Fruit fly (Drosophila melanogaster) whole organism, embryonic: ENCODE data around the gene Agpat1.

ENCODE experiments used
- Ada2b ChIP-seq: fragments of 200-800 bp; sonication (Bioruptor generic); IDR thresholded peaks from 2 replicates; pipeline ENCODE4 v1.3.6; 2022; ENCODE audit warnings: missing biosample characterization, missing genetic modification characterization
- Antp ChIP-seq: fragments of 200-800 bp; sonication (Bioruptor generic); optimal IDR thresholded peaks from 3 replicates; lab custom pipeline; 2016; ENCODE audit warnings: missing biosample characterization, missing genetic modification characterization
- C15 ChIP-seq: fragments of 200-800 bp; sonication (Bioruptor generic); IDR thresholded peaks from 3 replicates; pipeline ENCODE4 v1.3.6; 2022; ENCODE audit warnings: missing biosample characterization, missing genetic modification characterization
- CG12299 ChIP-seq: fragments of 200-800 bp; sonication (Bioruptor generic); optimal IDR thresholded peaks from 2 replicates; lab custom pipeline; 2018; ENCODE audit warnings: missing biosample characterization, mild to moderate bottlenecking, missing genetic modification characterization
- CG13775 ChIP-seq: fragments of 200-800 bp; sonication (Bioruptor generic); optimal IDR thresholded peaks from 3 replicates; lab custom pipeline; 2017; ENCODE audit warnings: missing biosample characterization, mild to moderate bottlenecking, missing genetic modification characterization
- CG15011 ChIP-seq: fragments of 200-800 bp; sonication (Bioruptor generic); optimal IDR thresholded peaks from 3 replicates; lab custom pipeline; 2018; ENCODE audit warnings: missing biosample characterization, mild to moderate bottlenecking, missing genetic modification characterization
- CG1603 ChIP-seq: fragments of 200-800 bp; sonication (Bioruptor generic); optimal IDR thresholded peaks from 2 replicates; lab custom pipeline; 2019; ENCODE audit warnings: missing biosample characterization, mild to moderate bottlenecking, missing genetic modification characterization, moderate library complexity
- CG16813 ChIP-seq: fragments of 200-800 bp; sonication (Bioruptor generic); IDR thresholded peaks from 3 replicates; pipeline ENCODE4 v1.3.6; 2022; ENCODE audit warnings: missing biosample characterization, missing genetic modification characterization; ENCODE audit not compliant: partially characterized antibody
- CG17328 ChIP-seq: fragments of 200-800 bp; sonication (Bioruptor generic); IDR thresholded peaks from 2 replicates; pipeline ENCODE4 v1.3.6; 2022; ENCODE audit warnings: missing biosample characterization, missing genetic modification characterization
- CG17361 ChIP-seq: fragments of 200-800 bp; sonication (Bioruptor generic); IDR thresholded peaks from 3 replicates; pipeline ENCODE4 v1.3.6; 2022; ENCODE audit warnings: missing biosample characterization, missing genetic modification characterization
- CG32767 ChIP-seq: fragments of 200-800 bp; sonication (Bioruptor generic); IDR thresholded peaks from 2 replicates; pipeline ENCODE4 v1.3.6; 2022; ENCODE audit warnings: missing biosample characterization, missing genetic modification characterization
- CG3407 ChIP-seq: fragments of 200-800 bp; sonication (Bioruptor generic); optimal IDR thresholded peaks from 2 replicates; lab custom pipeline; 2018; ENCODE audit warnings: missing biosample characterization, mild to moderate bottlenecking, missing genetic modification characterization
- CG4424 ChIP-seq: fragments of 200-800 bp; sonication (Bioruptor generic); optimal IDR thresholded peaks from 3 replicates; lab custom pipeline; 2016; ENCODE audit warnings: missing biosample characterization, missing genetic modification characterization
- CG7745 ChIP-seq: fragments of 200-800 bp; sonication (Bioruptor generic); optimal IDR thresholded peaks from 2 replicates; lab custom pipeline; 2018; ENCODE audit warnings: missing biosample characterization, mild to moderate bottlenecking, missing genetic modification characterization, moderate library complexity
- CG7839 ChIP-seq: fragments of 200-800 bp; sonication (Bioruptor generic); optimal IDR thresholded peaks from 3 replicates; lab custom pipeline; 2018; ENCODE audit warnings: missing biosample characterization, mild to moderate bottlenecking, missing genetic modification characterization, moderate library complexity
- CG9215 ChIP-seq: fragments of 200-800 bp; sonication (Bioruptor generic); IDR thresholded peaks from 2 replicates; pipeline ENCODE4 v1.3.6; 2022; ENCODE audit warnings: missing biosample characterization, missing genetic modification characterization
- CG9609 ChIP-seq: fragments of 200-800 bp; sonication (Bioruptor generic); optimal IDR thresholded peaks from 3 replicates; lab custom pipeline; 2016; ENCODE audit warnings: missing biosample characterization, missing genetic modification characterization
- D19A ChIP-seq: fragments of 200-800 bp; optimal IDR thresholded peaks from 3 replicates; lab custom pipeline; 2019; ENCODE audit warnings: missing biosample characterization, mild to moderate bottlenecking, missing genetic modification characterization, moderate library complexity
- Dad ChIP-seq: fragments of 200-800 bp; sonication (Bioruptor generic); optimal IDR thresholded peaks from 3 replicates; lab custom pipeline; 2016; ENCODE audit warnings: missing biosample characterization, missing genetic modification characterization
- Fer1 ChIP-seq: fragments of 200-800 bp; sonication (Bioruptor generic); optimal IDR thresholded peaks from 2 replicates; lab custom pipeline; 2017; ENCODE audit warnings: missing biosample characterization, mild to moderate bottlenecking, missing genetic modification characterization
- HLH3B ChIP-seq: fragments of 200-800 bp; sonication (Bioruptor generic); IDR thresholded peaks from 2 replicates; pipeline ENCODE4 v1.3.6; 2022; ENCODE audit warnings: missing biosample characterization, missing genetic modification characterization
- HmgZ ChIP-seq: fragments of 200-800 bp; sonication (Bioruptor generic); optimal IDR thresholded peaks from 2 replicates; lab custom pipeline; 2018; ENCODE audit warnings: missing biosample characterization, mild to moderate bottlenecking, missing genetic modification characterization
- Hmr ChIP-seq: fragments of 200-800 bp; sonication (Bioruptor generic); optimal IDR thresholded peaks from 3 replicates; lab custom pipeline; 2017; ENCODE audit warnings: mild to moderate bottlenecking, missing biosample characterization, missing genetic modification reagents, missing genetic modification characterization
- NC2α ChIP-seq: fragments of 200-800 bp; sonication (Bioruptor generic); optimal IDR thresholded peaks from 2 replicates; lab custom pipeline; 2016; ENCODE audit warnings: missing biosample characterization, missing genetic modification characterization
- Oaz ChIP-seq: fragments of 200-800 bp; sonication (Bioruptor generic); IDR thresholded peaks from 2 replicates; pipeline ENCODE4 v1.3.6; 2022; ENCODE audit warnings: missing biosample characterization, missing genetic modification characterization
- Sox102F ChIP-seq: fragments of 200-800 bp; sonication (Bioruptor generic); optimal IDR thresholded peaks from 2 replicates; lab custom pipeline; 2018; ENCODE audit warnings: missing biosample characterization, mild to moderate bottlenecking, missing genetic modification characterization, moderate library complexity
- Xrp1 ChIP-seq: fragments of 200-800 bp; sonication (Bioruptor generic); IDR thresholded peaks from 2 replicates; pipeline ENCODE4 v1.3.6; 2022; ENCODE audit warnings: missing biosample characterization, missing genetic modification characterization
- YL-1 ChIP-seq: fragments of 200-800 bp; sonication (Bioruptor generic); optimal IDR thresholded peaks from 3 replicates; lab custom pipeline; 2017; ENCODE audit warnings: missing biosample characterization, mild to moderate bottlenecking, missing genetic modification characterization
- dan ChIP-seq: fragments of 200-800 bp; sonication (Bioruptor generic); IDR thresholded peaks from 2 replicates; pipeline ENCODE4 v1.3.6; 2022; ENCODE audit warnings: missing biosample characterization, missing genetic modification characterization
- dmrt11E ChIP-seq: fragments of 200-800 bp; sonication (Bioruptor generic); optimal IDR thresholded peaks from 3 replicates; lab custom pipeline; 2018; ENCODE audit warnings: missing biosample characterization, mild to moderate bottlenecking, missing genetic modification characterization, moderate library complexity
- eyg ChIP-seq: fragments of 200-800 bp; sonication (Bioruptor generic); optimal IDR thresholded peaks from 3 replicates; lab custom pipeline; 2016; ENCODE audit warnings: missing biosample characterization, missing genetic modification characterization
- fd96Cb ChIP-seq: fragments of 200-800 bp; sonication (Bioruptor generic); optimal IDR thresholded peaks from 2 replicates; lab custom pipeline; 2018; ENCODE audit warnings: missing biosample characterization, mild to moderate bottlenecking, missing genetic modification characterization, moderate library complexity
- gce ChIP-seq: fragments of 200-800 bp; sonication (Bioruptor generic); IDR thresholded peaks from 3 replicates; pipeline ENCODE4 v1.3.6; 2022; ENCODE audit warnings: missing biosample characterization, missing genetic modification characterization
- gsb-n ChIP-seq: fragments of 200-800 bp; sonication (Bioruptor generic); optimal IDR thresholded peaks from 3 replicates; lab custom pipeline; 2018; ENCODE audit warnings: missing biosample characterization, mild to moderate bottlenecking, missing genetic modification characterization
- hbn ChIP-seq: fragments of 200-800 bp; sonication (Bioruptor generic); IDR thresholded peaks from 2 replicates; pipeline ENCODE4 v1.3.6; 2022; ENCODE audit warnings: missing biosample characterization, missing genetic modification characterization; ENCODE audit not compliant: partially characterized antibody
- inv ChIP-seq: fragments of 200-800 bp; sonication (Bioruptor generic); IDR thresholded peaks from 2 replicates; pipeline ENCODE4 v1.3.6; 2022; ENCODE audit warnings: missing biosample characterization, missing genetic modification characterization; ENCODE audit not compliant: partially characterized antibody
- lmd ChIP-seq: fragments of 200-800 bp; sonication (Bioruptor generic); IDR thresholded peaks from 2 replicates; pipeline ENCODE4 v1.3.6; 2022; ENCODE audit warnings: missing biosample characterization, missing genetic modification characterization
- nom ChIP-seq: fragments of 200-800 bp; sonication (Bioruptor generic); optimal IDR thresholded peaks from 2 replicates; lab custom pipeline; 2017; ENCODE audit warnings: missing biosample characterization, missing genetic modification characterization, mild to moderate bottlenecking, moderate library complexity, missing genetic modification reagents
- odd ChIP-seq: fragments of 200-800 bp; sonication (Bioruptor generic); optimal IDR thresholded peaks from 2 replicates; lab custom pipeline; 2017; ENCODE audit warnings: missing biosample characterization, mild to moderate bottlenecking, missing genetic modification characterization
- pho ChIP-seq: fragments of 200-800 bp; sonication (Bioruptor generic); optimal IDR thresholded peaks from 2 replicates; lab custom pipeline; 2016; ENCODE audit warnings: missing biosample characterization, missing genetic modification characterization
- ranshi ChIP-seq: fragments of 200-800 bp; sonication (Bioruptor generic); IDR thresholded peaks from 2 replicates; pipeline ENCODE4 v1.3.6; 2022; ENCODE audit warnings: missing biosample characterization, missing genetic modification characterization
- rib ChIP-seq: fragments of 200-800 bp; sonication (Bioruptor generic); IDR thresholded peaks from 2 replicates; pipeline ENCODE4 v1.3.6; 2022; ENCODE audit warnings: missing biosample characterization, missing genetic modification characterization
- salm ChIP-seq: fragments of 200-800 bp; sonication (Bioruptor generic); optimal IDR thresholded peaks from 2 replicates; lab custom pipeline; 2018; ENCODE audit warnings: missing biosample characterization, mild to moderate bottlenecking, missing genetic modification characterization
- sug ChIP-seq: fragments of 200-800 bp; optimal IDR thresholded peaks from 2 replicates; lab custom pipeline; 2019; ENCODE audit warnings: missing biosample characterization, mild to moderate bottlenecking, missing genetic modification characterization, moderate library complexity
- tll ChIP-seq, 2 experiments: fragments of 200-800 bp in 1 of 2; fragments of >200 bp in 1 of 2; sonication (Bioruptor generic) in 1 of 2; optimal IDR thresholded peaks; 2 replicates each; lab custom pipeline; 2017 to 2019; ENCODE audit warnings: missing biosample characterization in 2 of 2, missing genetic modification characterization in 2 of 2, mild to moderate bottlenecking in 1 of 2, moderate library complexity in 1 of 2
- trh ChIP-seq: fragments of 200-800 bp; sonication (Bioruptor generic); optimal IDR thresholded peaks from 2 replicates; lab custom pipeline; 2016; ENCODE audit warnings: missing biosample characterization, missing genetic modification characterization
- zen ChIP-seq: fragments of 200-800 bp; sonication (Bioruptor generic); optimal IDR thresholded peaks from 3 replicates; lab custom pipeline; 2018; ENCODE audit warnings: missing biosample characterization, mild to moderate bottlenecking, missing genetic modification characterization, moderate library complexity
- zfh1 ChIP-seq: fragments of 200-800 bp; sonication (Bioruptor generic); IDR thresholded peaks from 3 replicates; pipeline ENCODE4 v1.3.6; 2022; ENCODE audit warnings: missing biosample characterization, missing genetic modification characterization

The Agpat1 gene

DNA sequence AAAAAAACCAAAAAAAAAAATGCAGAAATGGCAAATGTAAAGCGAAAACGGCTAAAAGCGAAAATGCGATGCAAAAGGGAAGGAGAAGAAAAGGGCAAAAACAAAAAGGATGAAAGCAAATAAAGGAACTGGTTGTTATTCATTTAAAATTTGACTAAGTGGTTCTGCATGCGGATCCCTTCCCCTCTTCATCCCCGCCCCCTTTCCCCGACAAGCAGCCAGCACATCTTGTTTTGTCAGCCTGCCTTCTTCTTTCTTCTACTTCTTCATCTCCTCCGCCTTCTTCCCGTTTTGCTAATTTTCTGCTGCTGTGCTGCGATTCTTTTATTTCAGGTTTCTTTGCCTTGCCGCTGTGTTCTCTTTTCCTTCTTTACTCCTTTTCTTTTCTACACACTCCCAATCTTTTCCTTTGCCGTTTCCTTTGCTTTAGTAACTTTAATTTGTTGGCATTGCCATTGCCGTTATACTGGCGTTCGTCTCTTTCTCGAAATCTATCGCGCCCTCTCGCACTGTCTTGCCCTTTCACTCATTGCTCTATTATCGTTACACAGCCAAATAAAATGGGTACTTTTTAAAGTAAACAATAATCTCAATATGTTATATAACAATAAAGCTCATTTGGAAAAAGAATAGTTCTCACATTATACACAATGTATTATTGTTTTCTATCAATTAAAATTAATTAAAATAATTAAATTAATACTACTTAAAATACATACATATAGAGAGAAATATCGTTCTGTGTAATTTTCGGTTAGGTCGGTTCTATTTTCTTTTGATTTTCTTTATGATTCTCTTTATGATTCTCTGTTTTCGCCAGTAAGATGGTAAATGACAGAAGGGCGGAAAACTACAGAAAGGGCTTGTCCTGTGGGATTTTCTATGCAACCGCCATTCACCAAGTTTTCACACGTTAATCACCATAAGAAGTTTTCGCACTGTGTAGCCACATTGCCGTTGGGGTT is 17.0 kb upstream of the Agpat1 start (continued):
- TF ChIP-seq Dad (no peak), eyg (GFP tag; lab: Kevin White, UChicago) (no peak), Antp (GFP tag; lab: Kevin White, UChicago) (no peak), Sox102F (GFP tag; lab: Kevin White, UChicago) (peak; percentile 74), trh (GFP tag; lab: Kevin White, UChicago) (no peak), CG3407 (GFP tag; lab: Kevin White, UChicago) (peak; percentile 18), CG7839 (tag; lab: Kevin White, UChicago) (peak; percentile 79), Fer1 (GFP tag; lab: Kevin White, UChicago) (peak; percentile 36), HmgZ (tag; lab: Kevin White, UChicago) (peak; percentile 7), CG7745 (peak; percentile 37), salm (tag; lab: Kevin White, UChicago) (no peak), inv (GFP tag; lab: Robert Waterston, UW) (no peak), HLH3B (peak; percentile 44; the same call in 1 of the 2 replicates), CG4424 (GFP tag; lab: Kevin White, UChicago) (peak; percentile 53), CG12299 (tag; lab: Kevin White, UChicago) (no peak), rib (GFP tag; lab: Robert Waterston, UW) (no peak), tll (GFP tag; optimal IDR thresholded peaks at IDR 0.05; lab: Kevin White, UChicago) (peak in 1 of 2 experiments; percentile 57), gce (GFP tag; lab: Robert Waterston, UW) (no peak), ranshi (GFP tag; lab: Robert Waterston, UW) (0 out of 2 replicates have a peak, but pooled peaks have one; percentile 52), Hmr (peak; percentile 63), sug (peak; percentile 4), CG9215 (GFP tag; lab: Robert Waterston, UW) (no peak), hbn (GFP tag; lab: Robert Waterston, UW) (no peak), YL-1 (GFP tag; lab: Kevin White, UChicago) (no peak), Ada2b (GFP tag; lab: Robert Waterston, UW) (peak; percentile 24; the same call in 1 of the 2 replicates), CG9609 (GFP tag; lab: Kevin White, UChicago) (no peak), odd (GFP tag; lab: Kevin White, UChicago) (peak; percentile 28), pho (GFP tag; lab: Kevin White, UChicago) (no peak), zfh1 (GFP tag; lab: Robert Waterston, UW) (0 out of 3 replicates have a peak, but pooled peaks have one; percentile 13), zen (peak; percentile 82), CG15011 (GFP tag; lab: Kevin White, UChicago) (peak; percentile 10), gsb-n (tag; lab: Kevin White, UChicago) (peak; percentile 86), CG13775 (peak; percentile 35), NC2α (no peak), CG32767 (GFP tag; lab: Robert Waterston, UW) (no peak), lmd (GFP tag; lab: Robert Waterston, UW) (0 out of 2 replicates have a peak, but pooled peaks have one; percentile 34), dmrt11E (peak; percentile 86), CG16813 (GFP tag; lab: Robert Waterston, UW) (no peak), dan (GFP tag; lab: Robert Waterston, UW) (no peak), Xrp1 (GFP tag; lab: Robert Waterston, UW) (peak; percentile 79), D19A (tag; lab: Kevin White, UChicago) (peak; percentile 79), fd96Cb (tag; lab: Kevin White, UChicago) (peak; percentile 68), CG17361 (GFP tag; lab: Robert Waterston, UW) (peak; percentile 89), CG1603 (tag; lab: Kevin White, UChicago) (peak; percentile 0), Oaz (GFP tag; lab: Robert Waterston, UW) (no peak), CG17328 (peak; percentile 37; the same call in 1 of the 2 replicates), nom (GFP tag; lab: Kevin White, UChicago) (peak; percentile 48), C15 (GFP tag; lab: Robert Waterston, UW) (no peak)
